Worm (Caenorhabditis elegans) whole organism, young adult: ENCODE data around the gene F07C3.2.

Source experiments
- F37B4.10 ChIP-seq: fragments of 200-800 bp; sonication (Bioruptor generic); IDR thresholded peaks from 2 replicates; pipeline ENCODE4 v1.3.6; 2022; ENCODE audit warnings: missing genetic modification characterization, missing compliant biosample characterization
- F49E8.2 ChIP-seq: sonication (generic microtip); optimal IDR thresholded peaks from 3 replicates; lab custom pipeline; 2017; ENCODE audit warnings: missing genetic modification characterization, mild to moderate bottlenecking, missing compliant biosample characterization, antibody characterized with exemption, moderate library complexity; ENCODE audit not compliant: insufficient read depth
- F55B11.4 ChIP-seq: sonication (generic microtip); optimal IDR thresholded peaks from 2 replicates; lab custom pipeline; 2016; ENCODE audit warnings: missing compliant biosample characterization, missing genetic modification characterization, borderline replicate concordance; ENCODE audit not compliant: insufficient read depth
- T26A5.8 ChIP-seq: sonication (generic microtip); optimal IDR thresholded peaks from 2 replicates; lab custom pipeline; 2016; ENCODE audit warnings: missing genetic modification characterization, missing compliant biosample characterization
- Y53F4B.3 ChIP-seq: fragments of 200-800 bp; sonication (Bioruptor generic); IDR thresholded peaks from 2 replicates; pipeline ENCODE4 v1.3.6; 2022; ENCODE audit warnings: missing genetic modification reagents, missing genetic modification characterization, missing compliant biosample characterization
- Y56A3A.18 ChIP-seq: fragments of 200-800 bp; sonication (Bioruptor generic); IDR thresholded peaks from 2 replicates; pipeline ENCODE4 v1.3.6; 2022; ENCODE audit warnings: missing genetic modification reagents, missing genetic modification characterization, missing compliant biosample characterization
- Y67H2A.10 ChIP-seq: fragments of 200-800 bp; sonication (Bioruptor generic); conservative IDR thresholded peaks from 2 replicates; pipeline ENCODE4 v1.3.6; 2022; ENCODE audit warnings: missing genetic modification reagents, missing genetic modification characterization, missing compliant biosample characterization
- Y79H2A.3 ChIP-seq: fragments of 200-800 bp; sonication (Bioruptor generic); conservative IDR thresholded peaks from 2 replicates; pipeline ENCODE4 v1.3.6; 2022; ENCODE audit warnings: missing genetic modification reagents, missing genetic modification characterization, missing compliant biosample characterization
- akir-1 ChIP-seq: fragments of 200-800 bp; sonication (Bioruptor generic); optimal IDR thresholded peaks from 2 replicates; lab custom pipeline; 2018; ENCODE audit warnings: mild to moderate bottlenecking, missing genetic modification characterization, moderate library complexity, missing compliant biosample characterization
- aptf-3 ChIP-seq: fragments of 200-800 bp; sonication (Bioruptor generic); IDR thresholded peaks from 2 replicates; pipeline ENCODE4 v1.3.6; 2022; ENCODE audit warnings: missing genetic modification characterization, missing compliant biosample characterization
- atf-7 ChIP-seq: sonication (generic microtip); optimal IDR thresholded peaks from 2 replicates; lab custom pipeline; 2017; ENCODE audit warnings: mild to moderate bottlenecking, missing genetic modification characterization, missing compliant biosample characterization
- athp-1 ChIP-seq: sonication (generic microtip); optimal IDR thresholded peaks from 2 replicates; lab custom pipeline; 2017; ENCODE audit warnings: mild to moderate bottlenecking, missing genetic modification characterization, missing compliant biosample characterization
- attf-3 ChIP-seq: fragments of 200-800 bp; sonication (Bioruptor generic); conservative IDR thresholded peaks from 2 replicates; pipeline ENCODE4 v1.3.6; 2022; ENCODE audit warnings: missing genetic modification reagents, missing genetic modification characterization, missing compliant biosample characterization
- attf-6 ChIP-seq: fragments of 200-800 bp; sonication (Bioruptor generic); IDR thresholded peaks from 2 replicates; pipeline ENCODE4 v1.3.6; 2022; ENCODE audit warnings: missing genetic modification reagents, missing genetic modification characterization, missing compliant biosample characterization
- cebp-1 ChIP-seq, 2 experiments: fragments of 200-800 bp in 1 of 2; sonication (Bioruptor generic) in 1 of 2; sonication (generic microtip) in 1 of 2; IDR thresholded peaks in 1 of 2; optimal IDR thresholded peaks in 1 of 2; 2 replicates each; pipeline versions ENCODE4 v1.3.6 to Lab custom; 2017 to 2022; ENCODE audit warnings: missing compliant biosample characterization in 2 of 2, missing genetic modification characterization in 2 of 2, mild to moderate bottlenecking in 1 of 2, missing genetic modification reagents in 1 of 2, moderate library complexity in 1 of 2
- ceh-79 ChIP-seq: sonication (generic microtip); optimal IDR thresholded peaks from 2 replicates; lab custom pipeline; 2017; ENCODE audit warnings: mild to moderate bottlenecking, missing genetic modification characterization, missing compliant biosample characterization
- dpl-1 ChIP-seq: fragments of 150-350 bp; optimal IDR thresholded peaks from 2 replicates; lab custom pipeline; 2014; ENCODE audit warnings: missing biosample characterization, missing genetic modification reagents, missing genetic modification characterization
- efl-1 ChIP-seq: fragments of 150-350 bp; optimal IDR thresholded peaks from 2 replicates; lab custom pipeline; 2014; ENCODE audit warnings: missing biosample characterization, missing genetic modification reagents, missing genetic modification characterization
- egl-18 ChIP-seq: fragments of 200-800 bp; sonication (Bioruptor generic); IDR thresholded peaks from 2 replicates; pipeline ENCODE4 v1.3.6; 2022; ENCODE audit warnings: missing genetic modification reagents, missing genetic modification characterization, missing compliant biosample characterization
- hsf-1 ChIP-seq: fragments of 200-800 bp; sonication (Bioruptor generic); IDR thresholded peaks from 2 replicates; pipeline ENCODE4 v1.3.6; 2022; ENCODE audit warnings: missing genetic modification reagents, missing genetic modification characterization, missing compliant biosample characterization
- lin-26 ChIP-seq: fragments of 200-800 bp; sonication (Bioruptor generic); IDR thresholded peaks from 2 replicates; pipeline ENCODE4 v1.3.6; 2022; ENCODE audit warnings: missing genetic modification reagents, missing genetic modification characterization, missing compliant biosample characterization
- lsl-1 ChIP-seq: fragments of 200-800 bp; sonication (Bioruptor generic); optimal IDR thresholded peaks from 2 replicates; lab custom pipeline; 2018; ENCODE audit warnings: mild to moderate bottlenecking, missing genetic modification characterization, moderate library complexity, missing compliant biosample characterization
- madf-3 ChIP-seq: fragments of 200-800 bp; sonication (Bioruptor generic); IDR thresholded peaks from 2 replicates; pipeline ENCODE4 v1.3.6; 2022; ENCODE audit warnings: missing genetic modification reagents, missing genetic modification characterization, missing compliant biosample characterization
- madf-8 ChIP-seq: fragments of 200-800 bp; sonication (Bioruptor generic); conservative IDR thresholded peaks from 2 replicates; pipeline ENCODE4 v1.3.6; 2022; ENCODE audit warnings: missing genetic modification reagents, missing genetic modification characterization, missing compliant biosample characterization
- mes-4 ChIP-seq: sonication (generic microtip); optimal IDR thresholded peaks from 2 replicates; lab custom pipeline; 2016; ENCODE audit warnings: missing genotype, missing genetic modification characterization, missing compliant biosample characterization
- nfya-2 ChIP-seq: fragments of 200-800 bp; sonication (Bioruptor generic); IDR thresholded peaks from 2 replicates; pipeline ENCODE4 v1.3.6; 2022; ENCODE audit warnings: missing genetic modification reagents, missing genetic modification characterization, missing compliant biosample characterization
- nhr-80 ChIP-seq: sonication (generic microtip); optimal IDR thresholded peaks from 2 replicates; lab custom pipeline; 2016; ENCODE audit warnings: missing genetic modification characterization, missing compliant biosample characterization
- nhr-90 ChIP-seq: sonication (generic microtip); optimal IDR thresholded peaks from 2 replicates; lab custom pipeline; 2016; ENCODE audit warnings: missing genotype, mild to moderate bottlenecking, missing genetic modification characterization, missing compliant biosample characterization
- rpc-1 ChIP-seq, 2 experiments: fragments of 150-350 bp in 1 of 2; sonication (generic microtip) in 1 of 2; optimal IDR thresholded peaks; 2 replicates each; lab custom pipeline; 2014 to 2018; ENCODE audit warnings: missing biosample characterization in 1 of 2, missing genetic modification characterization in 1 of 2, missing genetic modification reagents in 1 of 2, missing genotype in 1 of 2
- sea-2 ChIP-seq: fragments of 200-800 bp; sonication (Bioruptor generic); IDR thresholded peaks from 2 replicates; pipeline ENCODE4 v1.3.6; 2022; ENCODE audit warnings: missing genetic modification characterization, missing compliant biosample characterization
- snpc-4 ChIP-seq, 5 experiments: fragments of 150-350 bp in 1 of 5; sonication (generic microtip) in 4 of 5; optimal IDR thresholded peaks; 2 replicates each; lab custom pipeline; 2014 to 2018; ENCODE audit warnings: missing genetic modification characterization in 5 of 5, missing biosample characterization in 3 of 5, antibody characterized with exemption in 2 of 5, mild to moderate bottlenecking in 2 of 5, missing compliant biosample characterization in 2 of 5, missing genotype in 2 of 5, moderate library complexity in 2 of 5, missing genetic modification reagents in 1 of 5
- tbx-9 ChIP-seq: sonication (generic microtip); optimal IDR thresholded peaks from 2 replicates; lab custom pipeline; 2016; ENCODE audit warnings: borderline replicate concordance, missing genetic modification characterization, inconsistent platforms, missing compliant biosample characterization
- tlf-1 ChIP-seq: fragments of 200-800 bp; sonication (Bioruptor generic); optimal IDR thresholded peaks from 2 replicates; lab custom pipeline; 2018; ENCODE audit warnings: mild to moderate bottlenecking, missing genetic modification characterization, missing compliant biosample characterization
- zim-3 ChIP-seq: sonication (generic microtip); optimal IDR thresholded peaks from 2 replicates; lab custom pipeline; 2017; ENCODE audit warnings: mild to moderate bottlenecking, missing genetic modification characterization, moderate library complexity, missing compliant biosample characterization
- ztf-25 ChIP-seq: fragments of 200-800 bp; sonication (Bioruptor generic); IDR thresholded peaks from 2 replicates; pipeline ENCODE4 v1.3.6; 2022; ENCODE audit warnings: missing genetic modification reagents, missing genetic modification characterization, missing compliant biosample characterization
- ztf-26 ChIP-seq: sonication (generic microtip); optimal IDR thresholded peaks from 2 replicates; lab custom pipeline; 2017; ENCODE audit warnings: missing genetic modification characterization, missing compliant biosample characterization
- ztf-28 ChIP-seq: fragments of 200-800 bp; sonication (Bioruptor generic); IDR thresholded peaks from 2 replicates; pipeline ENCODE4 v1.3.6; 2022; ENCODE audit warnings: missing genetic modification reagents, missing genetic modification characterization, missing compliant biosample characterization
- ztf-3 ChIP-seq: fragments of 200-800 bp; sonication (Bioruptor generic); optimal IDR thresholded peaks from 2 replicates; lab custom pipeline; 2018; ENCODE audit warnings: mild to moderate bottlenecking, missing genetic modification characterization, missing compliant biosample characterization

Gene F07C3.2

DNA sequence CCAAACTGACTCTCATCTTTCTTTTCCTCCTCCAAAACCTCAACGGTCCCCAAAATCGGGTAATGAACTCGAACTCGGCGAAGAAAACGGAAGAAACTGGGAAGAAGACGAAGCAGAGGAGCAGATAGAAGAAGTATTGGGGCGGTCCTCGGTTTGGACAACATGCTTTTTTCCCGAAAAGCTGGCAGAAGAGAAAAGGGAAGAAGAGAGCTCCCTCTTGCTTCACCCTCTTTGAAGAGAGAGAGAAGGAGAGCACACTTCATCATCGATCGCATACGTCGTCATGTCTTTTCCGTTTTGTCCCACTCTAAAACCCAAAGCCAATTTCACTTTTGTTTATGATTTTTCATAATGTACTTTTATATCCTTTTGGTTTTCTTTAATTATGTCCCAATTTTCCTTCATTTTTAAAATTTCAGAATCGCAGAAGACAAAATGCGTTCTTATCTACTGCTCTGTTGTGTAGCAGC is at the start of gene F07C3.2:
TSS of gene F07C3.2 (plus strand) at position 420 of the 470 bp plus-strand sequence.
- TF ChIP-seq Y79H2A.3 (GFP tag; lab: Robert Waterston, UW) (no peak), zim-3 (no peak), Y53F4B.3 (GFP tag; lab: Robert Waterston, UW) (no peak), nhr-80 (tag; lab: Kevin White, UChicago) (no peak), F55B11.4 (tag; lab: Kevin White, UChicago) (no peak), tlf-1 (no peak), T26A5.8 (tag; lab: Kevin White, UChicago) (no peak), aptf-3 (GFP tag; lab: Robert Waterston, UW) (no peak), attf-6 (GFP tag; lab: Robert Waterston, UW) (no peak), mes-4 (tag; lab: Kevin White, UChicago) (no peak), lsl-1 (GFP tag; lab: Kevin White, UChicago) (no peak), rpc-1 (optimal IDR thresholded peaks at IDR 0.05; lab: Kevin White, UChicago) (no peak), rpc-1 (tag; optimal IDR thresholded peaks at IDR 0.05; lab: Kevin White, UChicago) (no peak), cebp-1 (GFP tag; IDR thresholded peaks at IDR 0.05; lab: Robert Waterston, UW) (no peak), cebp-1 (tag; optimal IDR thresholded peaks at IDR 0.05; lab: Kevin White, UChicago) (no peak), ztf-26 (tag; lab: Kevin White, UChicago) (no peak), atf-7 (tag; lab: Kevin White, UChicago) (no peak), dpl-1 (GFP tag; lab: Kevin White, UChicago) (no peak)

DNA sequence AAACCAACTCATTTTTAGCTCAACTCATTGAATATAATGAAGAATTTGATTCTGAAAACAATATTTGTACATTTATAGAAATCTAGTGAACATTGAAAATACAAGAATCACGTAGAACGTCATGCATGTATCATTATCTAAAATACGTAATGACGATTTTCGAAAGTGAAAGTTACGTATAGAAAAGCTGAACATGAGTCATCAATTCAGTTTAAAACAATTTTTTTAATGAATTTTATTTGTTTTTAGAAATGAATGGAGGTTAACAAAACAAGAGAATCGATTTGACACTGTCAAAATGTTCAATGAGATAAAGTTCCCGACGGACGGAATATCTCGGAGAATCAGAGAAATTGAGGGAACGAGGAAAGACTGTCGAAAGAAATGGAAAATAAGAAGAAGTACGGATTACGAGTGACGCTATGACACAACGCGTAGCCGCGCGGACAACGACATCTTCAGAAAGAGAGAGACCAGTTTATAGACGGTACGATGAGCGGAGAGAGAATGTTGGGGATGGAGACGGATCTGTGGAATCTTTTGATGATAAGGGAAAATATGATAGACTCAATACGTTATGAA is 44.1 kb upstream of the F07C3.2 start, which contains the start of gene ptr-1:
TSS of gene ptr-1 (minus strand) at position 51 of the 582 bp plus-strand sequence.
- 0 out of 2 replicates have a peak, but pooled peaks have one; percentile 44 for TF ChIP-seq F37B4.10 (GFP tag; lab: Robert Waterston, UW)
- TF ChIP-seq lin-26 (GFP tag; lab: Robert Waterston, UW) = no peak

DNA sequence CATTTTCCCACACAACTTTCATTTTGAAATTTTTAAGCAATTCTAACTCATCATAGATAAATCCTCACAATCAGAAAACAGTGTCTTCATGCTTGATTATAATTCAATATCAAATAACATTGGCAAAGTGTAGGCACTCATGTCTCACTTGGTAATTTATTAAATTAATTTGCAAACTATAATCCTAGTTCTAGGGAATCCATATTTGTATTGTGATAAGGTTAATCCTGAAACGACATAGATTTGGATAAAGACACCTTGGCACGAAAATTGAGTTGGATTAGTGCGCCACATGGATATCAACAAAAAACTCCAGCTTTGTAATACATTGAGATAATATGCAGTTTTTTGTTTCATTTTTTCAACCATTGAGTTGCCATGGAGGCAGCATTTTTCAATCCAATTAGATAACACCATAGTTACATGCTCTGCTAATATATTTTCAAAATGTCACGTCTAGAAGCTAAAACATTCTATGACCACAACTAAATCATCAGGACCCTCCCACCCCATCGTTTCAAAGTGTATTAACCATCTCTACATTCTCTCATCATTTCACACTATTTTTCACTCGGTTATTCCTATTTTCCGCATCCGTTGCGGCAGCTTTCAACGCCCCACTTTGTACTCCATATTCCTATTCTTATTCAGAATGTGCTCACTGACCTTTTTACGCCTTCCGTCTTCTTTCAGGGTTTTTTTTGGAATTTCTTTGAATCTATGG is 42.0 kb upstream of the F07C3.2 start:
- TF ChIP-seq F49E8.2 (no peak), athp-1 (tag; lab: Kevin White, UChicago) (no peak), tbx-9 (tag; lab: Kevin White, UChicago) (no peak), rpc-1 (optimal IDR thresholded peaks at IDR 0.05; lab: Kevin White, UChicago) (no peak), rpc-1 (tag; optimal IDR thresholded peaks at IDR 0.05; lab: Kevin White, UChicago) (no peak), sea-2 (GFP tag; lab: Robert Waterston, UW) (no peak), F55B11.4 (tag; lab: Kevin White, UChicago) (no peak), aptf-3 (GFP tag; lab: Robert Waterston, UW) (no peak)

DNA sequence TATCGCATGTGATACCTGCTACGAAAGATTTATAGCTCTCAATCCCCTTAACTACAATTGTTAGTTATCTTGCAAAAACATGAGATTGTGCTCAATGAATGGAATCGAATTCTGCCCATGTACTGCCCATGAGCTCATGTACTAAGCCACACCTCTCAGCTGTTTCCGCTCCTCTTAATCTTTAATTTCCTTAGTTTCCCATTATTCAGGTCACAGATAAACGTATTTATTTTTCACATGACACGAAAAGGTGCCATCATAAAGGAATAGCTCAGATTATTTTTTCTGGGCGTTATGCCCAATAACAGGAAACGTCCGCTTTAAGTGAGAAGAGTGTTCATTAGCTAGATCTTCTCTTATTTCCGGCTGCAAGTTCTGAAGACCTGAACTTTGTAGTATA is 39.9 kb upstream of the F07C3.2 start:
- no peak for TF ChIP-seq nhr-90 (tag; lab: Kevin White, UChicago)
- TF ChIP-seq ztf-28 (GFP tag; lab: Robert Waterston, UW) = no peak
- no peak for TF ChIP-seq akir-1
- TF ChIP-seq ztf-3 (GFP tag; lab: Kevin White, UChicago) = no peak
- no peak for TF ChIP-seq ceh-79 (tag; lab: Kevin White, UChicago)
- no peak for TF ChIP-seq cebp-1 (GFP tag; IDR thresholded peaks at IDR 0.05; lab: Robert Waterston, UW)
- TF ChIP-seq cebp-1 (tag; optimal IDR thresholded peaks at IDR 0.05; lab: Kevin White, UChicago) = no peak
- no peak for TF ChIP-seq Y67H2A.10
- TF ChIP-seq efl-1 (GFP tag; lab: Kevin White, UChicago) = no peak
- no peak for TF ChIP-seq nhr-80 (tag; lab: Kevin White, UChicago)
- TF ChIP-seq egl-18 (GFP tag; lab: Robert Waterston, UW) = no peak
- no peak for TF ChIP-seq zim-3
- TF ChIP-seq madf-3 (GFP tag; lab: Robert Waterston, UW) = no peak
- no peak for TF ChIP-seq tbx-9 (tag; lab: Kevin White, UChicago)
- no peak for TF ChIP-seq attf-3 (GFP tag; lab: Robert Waterston, UW)
- TF ChIP-seq Y56A3A.18 (GFP tag; lab: Robert Waterston, UW) = no peak
- no peak for TF ChIP-seq madf-8 (GFP tag; lab: Robert Waterston, UW)
- no peak for TF ChIP-seq ztf-25
- TF ChIP-seq nfya-2 (GFP tag; lab: Robert Waterston, UW) = no peak
- no peak for TF ChIP-seq hsf-1
- no peak for TF ChIP-seq snpc-4 (GFP tag; optimal IDR thresholded peaks at IDR 0.05; lab: Kevin White, UChicago)
- TF ChIP-seq snpc-4 (tag; optimal IDR thresholded peaks at IDR 0.05; lab: Kevin White, UChicago) = no peak
- TF ChIP-seq, all 124 proteins: peak for 0
